Worm (Caenorhabditis elegans) whole organism, mixed stage, embryonic: ENCODE results near the gene F15G9.1.

Experiments used
- ceh-83 ChIP-seq: fragments of 200-800 bp; sonication (Bioruptor generic); optimal IDR thresholded peaks from 2 replicates; lab custom pipeline; 2018; ENCODE audit warnings: mild to moderate bottlenecking, missing genetic modification characterization, missing compliant biosample characterization
- cnd-1 ChIP-seq: fragments of 200-800 bp; sonication (Bioruptor generic); optimal IDR thresholded peaks from 2 replicates; lab custom pipeline; 2018; ENCODE audit warnings: mild to moderate bottlenecking, missing genetic modification characterization, missing compliant biosample characterization
- elt-3 ChIP-seq: fragments of 150-350 bp; optimal IDR thresholded peaks from 2 replicates; lab custom pipeline; 2014; ENCODE audit warnings: missing biosample characterization, missing genetic modification characterization
- lin-13 ChIP-seq: fragments of 150-350 bp; optimal IDR thresholded peaks from 2 replicates; lab custom pipeline; 2014; ENCODE audit warnings: missing biosample characterization, missing genetic modification characterization
- lsy-2 ChIP-seq: fragments of 150-350 bp; optimal IDR thresholded peaks from 2 replicates; lab custom pipeline; 2014; ENCODE audit warnings: missing biosample characterization, missing genetic modification characterization
- mep-1 ChIP-seq: fragments of 150-350 bp; optimal IDR thresholded peaks from 2 replicates; lab custom pipeline; 2017; ENCODE audit warnings: missing biosample characterization, missing genetic modification reagents, missing genetic modification characterization, inconsistent platforms
- mls-2 ChIP-seq: sonication (generic microtip); optimal IDR thresholded peaks from 2 replicates; lab custom pipeline; 2016; ENCODE audit warnings: mild to moderate bottlenecking, missing genetic modification characterization, moderate library complexity, missing compliant biosample characterization
- nhr-12 ChIP-seq: fragments of 150-350 bp; optimal IDR thresholded peaks from 2 replicates; lab custom pipeline; 2014; ENCODE audit warnings: missing biosample characterization, missing genetic modification characterization
- nhr-28 ChIP-seq: fragments of 150-350 bp; optimal IDR thresholded peaks from 2 replicates; lab custom pipeline; 2014; ENCODE audit warnings: missing biosample characterization, missing genetic modification characterization
- nhr-76 ChIP-seq: sonication (generic microtip); optimal IDR thresholded peaks from 2 replicates; lab custom pipeline; 2017; ENCODE audit warnings: missing biosample characterization, missing genetic modification characterization
- unc-120 ChIP-seq: sonication (generic microtip); optimal IDR thresholded peaks from 2 replicates; lab custom pipeline; 2017; ENCODE audit warnings: missing genetic modification characterization, missing compliant biosample characterization; ENCODE audit not compliant: poor library complexity, severe bottlenecking
- unc-39 ChIP-seq: fragments of 150-350 bp; optimal IDR thresholded peaks from 2 replicates; lab custom pipeline; 2014; ENCODE audit warnings: missing biosample characterization, missing genetic modification characterization
- zip-8 ChIP-seq: fragments of 150-350 bp; optimal IDR thresholded peaks from 2 replicates; lab custom pipeline; 2014; ENCODE audit warnings: missing biosample characterization, missing genetic modification characterization
- ztf-11 ChIP-seq: fragments of 150-350 bp; optimal IDR thresholded peaks from 2 replicates; lab custom pipeline; 2014; ENCODE audit warnings: missing biosample characterization, missing genetic modification characterization

ce11 chrX:9756971-9757370 lies 50.8 kb downstream of the F15G9.1 start, which contains the start of gene T09B9.1:
- TF ChIP-seq unc-39 (tag; lab: Kevin White, UChicago) (no peak), nhr-76 (tag; lab: Kevin White, UChicago) (no peak), unc-120 (no peak), nhr-12 (no peak), nhr-28 (tag; lab: Kevin White, UChicago) (no peak), cnd-1 (tag; lab: Kevin White, UChicago) (no peak), ceh-83 (GFP tag; lab: Kevin White, UChicago) (no peak), ztf-11 (no peak), lsy-2 (tag; lab: Kevin White, UChicago) (no peak), zip-8 (tag; lab: Kevin White, UChicago) (no peak), mls-2 (tag; lab: Kevin White, UChicago) (no peak), lin-13 (tag; lab: Kevin White, UChicago) (no peak), mep-1 (tag; lab: Kevin White, UChicago) (no peak), elt-3 (tag; lab: Kevin White, UChicago) (no peak)
